Fruit fly (Drosophila melanogaster) whole organism, embryonic: ENCODE results near the gene alphaKap4.

Source experiments
- Bdp1 ChIP-seq: fragments of 200-800 bp; sonication (Bioruptor generic); optimal IDR thresholded peaks from 3 replicates; lab custom pipeline; 2016; ENCODE audit warnings: missing biosample characterization, missing genetic modification characterization
- CG10274 ChIP-seq: fragments of 200-800 bp; sonication (Bioruptor generic); optimal IDR thresholded peaks from 3 replicates; lab custom pipeline; 2017; ENCODE audit warnings: missing biosample characterization, mild to moderate bottlenecking, missing genetic modification characterization
- CG10462 ChIP-seq: fragments of 200-800 bp; sonication (Bioruptor generic); optimal IDR thresholded peaks from 2 replicates; lab custom pipeline; 2016; ENCODE audit warnings: missing biosample characterization, missing genetic modification characterization
- CG10654 ChIP-seq: fragments of 200-800 bp; sonication (Bioruptor generic); optimal IDR thresholded peaks from 2 replicates; lab custom pipeline; 2016; ENCODE audit warnings: missing biosample characterization, missing genetic modification characterization
- CG12219 ChIP-seq: fragments of 200-800 bp; sonication (Bioruptor generic); optimal IDR thresholded peaks from 3 replicates; lab custom pipeline; 2018; ENCODE audit warnings: missing biosample characterization, mild to moderate bottlenecking, missing genetic modification characterization
- CG14710 ChIP-seq: fragments of 200-800 bp; sonication (Bioruptor generic); optimal IDR thresholded peaks from 3 replicates; lab custom pipeline; 2019; ENCODE audit warnings: missing biosample characterization, mild to moderate bottlenecking, missing genetic modification characterization, moderate library complexity
- CG1603 ChIP-seq: fragments of 200-800 bp; sonication (Bioruptor generic); optimal IDR thresholded peaks from 2 replicates; lab custom pipeline; 2019; ENCODE audit warnings: missing biosample characterization, mild to moderate bottlenecking, missing genetic modification characterization, moderate library complexity
- CG16863 ChIP-seq: fragments of 200-800 bp; sonication (Bioruptor generic); optimal IDR thresholded peaks from 3 replicates; lab custom pipeline; 2016; ENCODE audit warnings: missing biosample characterization, missing genetic modification characterization
- CG17328 ChIP-seq: fragments of 200-800 bp; sonication (Bioruptor generic); IDR thresholded peaks from 2 replicates; pipeline ENCODE4 v1.3.6; 2022; ENCODE audit warnings: missing biosample characterization, missing genetic modification characterization
- CG17359 ChIP-seq: fragments of 200-800 bp; sonication (Bioruptor generic); optimal IDR thresholded peaks from 3 replicates; lab custom pipeline; 2018; ENCODE audit warnings: missing biosample characterization, mild to moderate bottlenecking, missing genetic modification characterization, moderate library complexity
- CG17361 ChIP-seq: fragments of 200-800 bp; sonication (Bioruptor generic); IDR thresholded peaks from 3 replicates; pipeline ENCODE4 v1.3.6; 2022; ENCODE audit warnings: missing biosample characterization, missing genetic modification characterization
- CG18262 ChIP-seq: fragments of 200-800 bp; optimal IDR thresholded peaks from 3 replicates; lab custom pipeline; 2019; ENCODE audit warnings: missing biosample characterization, mild to moderate bottlenecking, missing genetic modification characterization, moderate library complexity
- CG18599 ChIP-seq: fragments of 200-800 bp; sonication (Bioruptor generic); optimal IDR thresholded peaks from 3 replicates; lab custom pipeline; 2017; ENCODE audit warnings: missing biosample characterization, missing genetic modification characterization, mild to moderate bottlenecking, moderate library complexity, missing genetic modification reagents
- CG4328 ChIP-seq: fragments of 200-800 bp; sonication (Bioruptor generic); optimal IDR thresholded peaks from 3 replicates; lab custom pipeline; 2017; ENCODE audit warnings: missing biosample characterization, missing genetic modification reagents, missing genetic modification characterization
- CG5180 ChIP-seq: fragments of 200-800 bp; sonication (Bioruptor generic); optimal IDR thresholded peaks from 3 replicates; lab custom pipeline; 2017; ENCODE audit warnings: missing biosample characterization, missing genetic modification characterization, mild to moderate bottlenecking, moderate library complexity, missing genetic modification reagents
- CG6689 ChIP-seq: fragments of 200-800 bp; sonication (Bioruptor generic); IDR thresholded peaks from 2 replicates; pipeline ENCODE4 v1.3.6; 2022; ENCODE audit warnings: missing biosample characterization, missing genetic modification characterization
- CG8281 ChIP-seq: fragments of 200-800 bp; sonication (Bioruptor generic); optimal IDR thresholded peaks from 2 replicates; lab custom pipeline; 2018; ENCODE audit warnings: missing biosample characterization, mild to moderate bottlenecking, missing genetic modification characterization, moderate library complexity
- CG9727 ChIP-seq: fragments of 200-800 bp; sonication (Bioruptor generic); optimal IDR thresholded peaks from 3 replicates; lab custom pipeline; 2017; ENCODE audit warnings: missing biosample characterization, mild to moderate bottlenecking, missing genetic modification characterization
- CG9932 ChIP-seq: fragments of 200-800 bp; sonication (Bioruptor generic); IDR thresholded peaks from 2 replicates; pipeline ENCODE4 v1.3.6; 2022; ENCODE audit warnings: missing biosample characterization, missing genetic modification characterization
- D19A ChIP-seq: fragments of 200-800 bp; optimal IDR thresholded peaks from 3 replicates; lab custom pipeline; 2019; ENCODE audit warnings: missing biosample characterization, mild to moderate bottlenecking, missing genetic modification characterization, moderate library complexity
- Dip2 ChIP-seq: fragments of 200-800 bp; sonication (Bioruptor generic); IDR thresholded peaks from 2 replicates; pipeline ENCODE4 v1.3.6; 2022; ENCODE audit warnings: missing biosample characterization, missing genetic modification characterization
- Elba2 ChIP-seq: fragments of 200-800 bp; sonication (Bioruptor generic); optimal IDR thresholded peaks from 3 replicates; lab custom pipeline; 2016; ENCODE audit warnings: missing biosample characterization, missing genetic modification characterization
- Hmx ChIP-seq: fragments of 200-800 bp; sonication (Bioruptor generic); optimal IDR thresholded peaks from 2 replicates; lab custom pipeline; 2016; ENCODE audit warnings: missing biosample characterization, missing genetic modification characterization
- Rfx ChIP-seq: fragments of 200-800 bp; sonication (Bioruptor generic); IDR thresholded peaks from 2 replicates; pipeline ENCODE4 v1.3.6; 2022; ENCODE audit warnings: missing biosample characterization, missing genetic modification characterization
- Rx ChIP-seq: fragments of 200-800 bp; sonication (Bioruptor generic); IDR thresholded peaks from 2 replicates; pipeline ENCODE4 v1.3.6; 2022; ENCODE audit warnings: missing biosample characterization, missing genetic modification characterization
- Tbp ChIP-seq: fragments of >200 bp; optimal IDR thresholded peaks from 2 replicates; lab custom pipeline; 2018; ENCODE audit warnings: missing biosample characterization, missing genetic modification characterization
- Xbp1 ChIP-seq: fragments of 200-800 bp; sonication (Bioruptor generic); optimal IDR thresholded peaks from 3 replicates; lab custom pipeline; 2016; ENCODE audit warnings: missing biosample characterization, mild to moderate bottlenecking, missing genetic modification characterization
- YL-1 ChIP-seq: fragments of 200-800 bp; sonication (Bioruptor generic); optimal IDR thresholded peaks from 3 replicates; lab custom pipeline; 2017; ENCODE audit warnings: missing biosample characterization, mild to moderate bottlenecking, missing genetic modification characterization
- al ChIP-seq: fragments of 200-800 bp; sonication (Bioruptor generic); IDR thresholded peaks from 2 replicates; pipeline ENCODE4 v1.3.6; 2022; ENCODE audit warnings: missing biosample characterization, missing genetic modification characterization
- cg ChIP-seq: fragments of 200-800 bp; sonication (Bioruptor generic); optimal IDR thresholded peaks from 3 replicates; lab custom pipeline; 2019; ENCODE audit warnings: missing biosample characterization, mild to moderate bottlenecking, missing genetic modification characterization, moderate library complexity
- fru ChIP-seq: fragments of >200 bp; optimal IDR thresholded peaks from 2 replicates; lab custom pipeline; 2017
- ken ChIP-seq: fragments of 200-800 bp; sonication (Bioruptor generic); IDR thresholded peaks from 3 replicates; pipeline ENCODE4 v1.3.6; 2022; ENCODE audit warnings: missing biosample characterization, missing genetic modification characterization
- oc ChIP-seq: fragments of 200-800 bp; sonication (Bioruptor generic); optimal IDR thresholded peaks from 2 replicates; lab custom pipeline; 2018; ENCODE audit warnings: missing biosample characterization, mild to moderate bottlenecking, missing genetic modification characterization, moderate library complexity
- pan ChIP-seq, 4 experiments: fragments of >200 bp in 3 of 4; fragments of 200-800 bp in 1 of 4; sonication (Bioruptor generic) in 1 of 4; optimal IDR thresholded peaks in 3 of 4; IDR thresholded peaks in 1 of 4; 2 replicates each; pipeline versions ENCODE4 v1.3.6 to Lab custom; 2017 to 2022; ENCODE audit warnings: missing biosample characterization in 2 of 4, missing genetic modification characterization in 2 of 4, mixed read lengths in 1 of 4
- peb ChIP-seq: fragments of 200-800 bp; sonication (Bioruptor generic); IDR thresholded peaks from 2 replicates; pipeline ENCODE4 v1.3.6; 2022; ENCODE audit warnings: missing biosample characterization, missing genetic modification characterization
- pfk ChIP-seq: fragments of 200-800 bp; sonication (Bioruptor generic); optimal IDR thresholded peaks from 2 replicates; lab custom pipeline; 2018; ENCODE audit warnings: missing biosample characterization, mild to moderate bottlenecking, missing genetic modification characterization, moderate library complexity
- ro ChIP-seq: fragments of 200-800 bp; sonication (Bioruptor generic); IDR thresholded peaks from 2 replicates; pipeline ENCODE4 v1.3.6; 2022; ENCODE audit warnings: missing biosample characterization, missing genetic modification characterization
- so ChIP-seq: fragments of 200-800 bp; sonication (Bioruptor generic); IDR thresholded peaks from 3 replicates; pipeline ENCODE4 v1.3.6; 2022; ENCODE audit warnings: missing biosample characterization, missing genetic modification characterization
- tll ChIP-seq, 2 experiments: fragments of 200-800 bp in 1 of 2; fragments of >200 bp in 1 of 2; sonication (Bioruptor generic) in 1 of 2; optimal IDR thresholded peaks; 2 replicates each; lab custom pipeline; 2017 to 2019; ENCODE audit warnings: missing biosample characterization in 2 of 2, missing genetic modification characterization in 2 of 2, mild to moderate bottlenecking in 1 of 2, moderate library complexity in 1 of 2
- vvl ChIP-seq: fragments of 200-800 bp; sonication (Bioruptor generic); IDR thresholded peaks from 2 replicates; pipeline ENCODE4 v1.3.6; 2022; ENCODE audit warnings: missing biosample characterization, missing genetic modification characterization
- zfh2 ChIP-seq: fragments of 200-800 bp; sonication (Bioruptor generic); optimal IDR thresholded peaks from 2 replicates; lab custom pipeline; 2016; ENCODE audit warnings: missing biosample characterization, missing genetic modification characterization

The alphaKap4 gene

dm6 chr3L:5964399-5964798 lies 46.4 kb downstream of the alphaKap4 start (continued):
- TF ChIP-seq Hmx (GFP tag; lab: Kevin White, UChicago): no peak
- TF ChIP-seq oc (tag; lab: Kevin White, UChicago): no peak
- no peak for TF ChIP-seq CG17359 (tag; lab: Kevin White, UChicago)
- TF ChIP-seq CG10274 (GFP tag; lab: Kevin White, UChicago): no peak
- no peak for TF ChIP-seq ken
- no peak for TF ChIP-seq peb (GFP tag; lab: Robert Waterston, UW)
- TF ChIP-seq Rx: no peak
- no peak for TF ChIP-seq tll (GFP tag; optimal IDR thresholded peaks at IDR 0.05; lab: Kevin White, UChicago)
- no peak for TF ChIP-seq CG17361
- TF ChIP-seq CG9727 (GFP tag; lab: Kevin White, UChicago): peak; percentile 18
- no peak for TF ChIP-seq CG17328 (GFP tag; lab: Robert Waterston, UW)
- no peak for TF ChIP-seq Elba2 (GFP tag; lab: Kevin White, UChicago)
- TF ChIP-seq CG18599 (GFP tag; lab: Kevin White, UChicago): no peak
- peak; percentile 14 for TF ChIP-seq CG10462 (GFP tag; lab: Kevin White, UChicago)
- no peak for TF ChIP-seq CG4328 (GFP tag; lab: Kevin White, UChicago)
- TF ChIP-seq Rfx (GFP tag; lab: Robert Waterston, UW): 0 out of 2 replicates have a peak, but pooled peaks have one; percentile 5
- TF ChIP-seq al (GFP tag; lab: Robert Waterston, UW): no peak
- no peak for TF ChIP-seq CG5180
- TF ChIP-seq CG18262 (tag; lab: Kevin White, UChicago): no peak
- no peak for TF ChIP-seq cg (GFP tag; lab: Kevin White, UChicago)
- TF ChIP-seq ro (GFP tag; lab: Robert Waterston, UW): no peak
- no peak for TF ChIP-seq D19A (tag; lab: Kevin White, UChicago)
- TF ChIP-seq CG1603: peak; percentile 32
- no peak for TF ChIP-seq so (GFP tag; lab: Robert Waterston, UW)
- TF ChIP-seq Dip2 (GFP tag; lab: Robert Waterston, UW): no peak
- no peak for TF ChIP-seq CG12219 (GFP tag; lab: Kevin White, UChicago)
- TF ChIP-seq Tbp (GFP tag; lab: Kevin White, UChicago): no peak
- no peak for TF ChIP-seq pfk
- TF ChIP-seq vvl (GFP tag; lab: Robert Waterston, UW): no peak
- peak; percentile 47; the same call in 1 of the 2 replicates for TF ChIP-seq CG6689 (GFP tag; lab: Robert Waterston, UW)
- TF ChIP-seq YL-1: no peak
- no peak for TF ChIP-seq CG9932 (GFP tag; lab: Robert Waterston, UW)
- TF ChIP-seq Bdp1: no peak
- TF ChIP-seq zfh2 (GFP tag; lab: Kevin White, UChicago): no peak
- peak; percentile 21 for TF ChIP-seq CG16863 (GFP tag; lab: Kevin White, UChicago)
- no peak for TF ChIP-seq CG14710
- TF ChIP-seq CG8281: no peak
- no peak for TF ChIP-seq fru
- peak; percentile 19 for TF ChIP-seq Xbp1 (GFP tag; lab: Kevin White, UChicago)
- no peak for TF ChIP-seq CG10654
- no peak for TF ChIP-seq pan (optimal IDR thresholded peaks at IDR 0.05; lab: Kevin White, UChicago)
- no peak for TF ChIP-seq pan (GFP tag; optimal IDR thresholded peaks at IDR 0.05 in 1 of 2, IDR thresholded peaks at IDR 0.05 in 1 of 2)
- TF ChIP-seq, all 482 proteins: peak for 21
